Fruit fly (Drosophila melanogaster) whole organism, embryonic: ENCODE measurements around the gene Acn.

ENCODE experiments used
- Antp ChIP-seq: fragments of 200-800 bp; sonication (Bioruptor generic); optimal IDR thresholded peaks from 3 replicates; lab custom pipeline; 2016; ENCODE audit warnings: missing biosample characterization, missing genetic modification characterization
- Atf6 ChIP-seq: fragments of 200-800 bp; sonication (Bioruptor generic); IDR thresholded peaks from 2 replicates; pipeline ENCODE4 v1.3.6; 2022; ENCODE audit warnings: missing biosample characterization, missing genetic modification characterization
- BtbVII ChIP-seq: fragments of 200-800 bp; sonication (Bioruptor generic); optimal IDR thresholded peaks from 3 replicates; lab custom pipeline; 2017; ENCODE audit warnings: missing biosample characterization, mild to moderate bottlenecking, missing genetic modification characterization
- CG10959 ChIP-seq: fragments of 200-800 bp; sonication (Bioruptor generic); IDR thresholded peaks from 2 replicates; pipeline ENCODE4 v1.3.6; 2022; ENCODE audit warnings: missing biosample characterization, missing genetic modification characterization
- CG11456 ChIP-seq: fragments of 200-800 bp; sonication (Bioruptor generic); IDR thresholded peaks from 3 replicates; pipeline ENCODE4 v1.3.6; 2022; ENCODE audit warnings: missing biosample characterization, missing genetic modification characterization
- CG11504 ChIP-seq: fragments of 200-800 bp; sonication (Bioruptor generic); optimal IDR thresholded peaks from 3 replicates; lab custom pipeline; 2019; ENCODE audit warnings: missing biosample characterization, mild to moderate bottlenecking, missing genetic modification characterization, moderate library complexity
- CG11723 ChIP-seq: fragments of 200-800 bp; sonication (Bioruptor generic); optimal IDR thresholded peaks from 2 replicates; lab custom pipeline; 2017; ENCODE audit warnings: missing biosample characterization, mild to moderate bottlenecking, missing genetic modification characterization
- CG12391 ChIP-seq: fragments of 200-800 bp; sonication (Bioruptor generic); optimal IDR thresholded peaks from 3 replicates; lab custom pipeline; 2018; ENCODE audit warnings: missing biosample characterization, mild to moderate bottlenecking, missing genetic modification characterization, moderate library complexity
- CG13624 ChIP-seq: fragments of 200-800 bp; sonication (Bioruptor generic); optimal IDR thresholded peaks from 2 replicates; lab custom pipeline; 2016; ENCODE audit warnings: missing biosample characterization, missing genetic modification characterization
- CG14860 ChIP-seq: fragments of 200-800 bp; sonication (Bioruptor generic); IDR thresholded peaks from 3 replicates; pipeline ENCODE4 v1.3.6; 2022; ENCODE audit warnings: missing biosample characterization, missing genetic modification characterization; ENCODE audit not compliant: partially characterized antibody
- CG16863 ChIP-seq: fragments of 200-800 bp; sonication (Bioruptor generic); optimal IDR thresholded peaks from 3 replicates; lab custom pipeline; 2016; ENCODE audit warnings: missing biosample characterization, missing genetic modification characterization
- CG31441 ChIP-seq: fragments of 200-800 bp; sonication (Bioruptor generic); IDR thresholded peaks from 2 replicates; pipeline ENCODE4 v1.3.6; 2022; ENCODE audit warnings: missing biosample characterization, missing genetic modification characterization
- CG32772 ChIP-seq: fragments of 200-800 bp; sonication (Bioruptor generic); IDR thresholded peaks from 2 replicates; pipeline ENCODE4 v1.3.6; 2022; ENCODE audit warnings: missing biosample characterization, missing genetic modification characterization
- CG33557 ChIP-seq: fragments of 200-800 bp; sonication (Bioruptor generic); optimal IDR thresholded peaks from 2 replicates; lab custom pipeline; 2019; ENCODE audit warnings: missing biosample characterization, mild to moderate bottlenecking, missing genetic modification characterization, moderate library complexity
- CG34224 ChIP-seq: fragments of 200-800 bp; sonication (Bioruptor generic); IDR thresholded peaks from 3 replicates; pipeline ENCODE4 v1.3.6; 2022; ENCODE audit warnings: missing biosample characterization, missing genetic modification characterization; ENCODE audit not compliant: partially characterized antibody
- CG3847 ChIP-seq: fragments of 200-800 bp; sonication (Bioruptor generic); IDR thresholded peaks from 2 replicates; pipeline ENCODE4 v1.3.6; 2022; ENCODE audit warnings: missing biosample characterization, missing genetic modification characterization
- CG4360 ChIP-seq: fragments of 200-800 bp; sonication (Bioruptor generic); IDR thresholded peaks from 2 replicates; pipeline ENCODE4 v1.3.6; 2022; ENCODE audit warnings: missing biosample characterization, missing genetic modification characterization
- CG4424 ChIP-seq: fragments of 200-800 bp; sonication (Bioruptor generic); optimal IDR thresholded peaks from 3 replicates; lab custom pipeline; 2016; ENCODE audit warnings: missing biosample characterization, missing genetic modification characterization
- CG8388 ChIP-seq: fragments of 200-800 bp; sonication (Bioruptor generic); optimal IDR thresholded peaks from 2 replicates; lab custom pipeline; 2019; ENCODE audit warnings: missing biosample characterization, mild to moderate bottlenecking, missing genetic modification characterization, moderate library complexity
- CG8944 ChIP-seq: fragments of 200-800 bp; sonication (Bioruptor generic); optimal IDR thresholded peaks from 3 replicates; lab custom pipeline; 2016; ENCODE audit warnings: missing biosample characterization, missing genetic modification characterization
- CG9437 ChIP-seq: fragments of 200-800 bp; sonication (Bioruptor generic); optimal IDR thresholded peaks from 2 replicates; lab custom pipeline; 2018; ENCODE audit warnings: missing biosample characterization, mild to moderate bottlenecking, missing genetic modification characterization
- D19A ChIP-seq: fragments of 200-800 bp; optimal IDR thresholded peaks from 3 replicates; lab custom pipeline; 2019; ENCODE audit warnings: missing biosample characterization, mild to moderate bottlenecking, missing genetic modification characterization, moderate library complexity
- Dek ChIP-seq: fragments of 200-800 bp; sonication (Bioruptor generic); optimal IDR thresholded peaks from 3 replicates; lab custom pipeline; 2019; ENCODE audit warnings: missing biosample characterization, mild to moderate bottlenecking, missing genetic modification characterization, moderate library complexity
- Doc2 ChIP-seq: fragments of 200-800 bp; sonication (Bioruptor generic); IDR thresholded peaks from 2 replicates; pipeline ENCODE4 v1.3.6; 2022; ENCODE audit warnings: missing biosample characterization, missing genetic modification characterization
- Ets65A ChIP-seq: fragments of 200-800 bp; sonication (Bioruptor generic); peaks from one replicate; lab custom pipeline; 2016; ENCODE audit warnings: missing biosample characterization, missing genetic modification characterization
- H2.0 ChIP-seq: fragments of 200-800 bp; sonication (Bioruptor generic); IDR thresholded peaks from 2 replicates; pipeline ENCODE4 v1.3.6; 2022; ENCODE audit warnings: missing biosample characterization, missing genetic modification characterization
- HLH4C ChIP-seq: fragments of 200-800 bp; sonication (Bioruptor generic); IDR thresholded peaks from 3 replicates; pipeline ENCODE4 v1.3.6; 2022; ENCODE audit warnings: missing biosample characterization, missing genetic modification characterization; ENCODE audit not compliant: partially characterized antibody
- Hr78 ChIP-seq, 2 experiments: fragments of 200-800 bp in 1 of 2; fragments of >200 bp in 1 of 2; sonication (Bioruptor generic) in 1 of 2; optimal IDR thresholded peaks; 2 replicates each; lab custom pipeline; 2017 to 2019; ENCODE audit warnings: missing biosample characterization in 2 of 2, missing genetic modification characterization in 2 of 2, mild to moderate bottlenecking in 1 of 2, moderate library complexity in 1 of 2
- PHDP ChIP-seq: fragments of 200-800 bp; sonication (Bioruptor generic); optimal IDR thresholded peaks from 3 replicates; lab custom pipeline; 2018; ENCODE audit warnings: missing biosample characterization, mild to moderate bottlenecking, missing genetic modification characterization, moderate library complexity
- Six4 ChIP-seq: fragments of 200-800 bp; sonication (Bioruptor generic); optimal IDR thresholded peaks from 2 replicates; lab custom pipeline; 2016; ENCODE audit warnings: missing biosample characterization, missing genetic modification characterization
- TFAM ChIP-seq: fragments of 200-800 bp; sonication (Bioruptor generic); optimal IDR thresholded peaks from 2 replicates; lab custom pipeline; 2017; ENCODE audit warnings: missing biosample characterization, missing genetic modification characterization, inconsistent platforms
- Taf1 ChIP-seq: fragments of 200-800 bp; sonication (Bioruptor generic); IDR thresholded peaks from 2 replicates; pipeline ENCODE4 v1.3.6; 2022; ENCODE audit warnings: missing biosample characterization, missing genetic modification characterization
- Tbp ChIP-seq: fragments of >200 bp; optimal IDR thresholded peaks from 2 replicates; lab custom pipeline; 2018; ENCODE audit warnings: missing biosample characterization, missing genetic modification characterization
- ab ChIP-seq: fragments of 200-800 bp; sonication (Bioruptor generic); optimal IDR thresholded peaks from 2 replicates; lab custom pipeline; 2016; ENCODE audit warnings: missing biosample characterization, missing genetic modification characterization
- abd-A ChIP-seq: fragments of 200-800 bp; sonication (Bioruptor generic); optimal IDR thresholded peaks from 3 replicates; lab custom pipeline; 2019; ENCODE audit warnings: missing biosample characterization, mild to moderate bottlenecking, missing genetic modification characterization, moderate library complexity
- bigmax ChIP-seq: fragments of 200-800 bp; sonication (Bioruptor generic); optimal IDR thresholded peaks from 2 replicates; lab custom pipeline; 2018; ENCODE audit warnings: missing biosample characterization, mild to moderate bottlenecking, missing genetic modification characterization
- dan ChIP-seq: fragments of 200-800 bp; sonication (Bioruptor generic); IDR thresholded peaks from 2 replicates; pipeline ENCODE4 v1.3.6; 2022; ENCODE audit warnings: missing biosample characterization, missing genetic modification characterization
- dmrt11E ChIP-seq: fragments of 200-800 bp; sonication (Bioruptor generic); optimal IDR thresholded peaks from 3 replicates; lab custom pipeline; 2018; ENCODE audit warnings: missing biosample characterization, mild to moderate bottlenecking, missing genetic modification characterization, moderate library complexity
- gcm ChIP-seq: fragments of 200-800 bp; sonication (Bioruptor generic); optimal IDR thresholded peaks from 2 replicates; lab custom pipeline; 2019; ENCODE audit warnings: missing biosample characterization, mild to moderate bottlenecking, missing genetic modification characterization, moderate library complexity
- gcm2 ChIP-seq: fragments of 200-800 bp; sonication (Bioruptor generic); optimal IDR thresholded peaks from 2 replicates; lab custom pipeline; 2016; ENCODE audit warnings: missing biosample characterization, missing genetic modification characterization
- gsb ChIP-seq: fragments of 200-800 bp; sonication (Bioruptor generic); IDR thresholded peaks from 2 replicates; pipeline ENCODE4 v1.3.6; 2022; ENCODE audit warnings: missing biosample characterization, missing genetic modification characterization
- h ChIP-seq: fragments of >200 bp; optimal IDR thresholded peaks from 2 replicates; lab custom pipeline; 2017
- ham ChIP-seq: fragments of 200-800 bp; sonication (Bioruptor generic); IDR thresholded peaks from 2 replicates; pipeline ENCODE4 v1.3.6; 2022; ENCODE audit warnings: missing biosample characterization, missing genetic modification characterization
- org-1 ChIP-seq: fragments of 200-800 bp; sonication (Bioruptor generic); optimal IDR thresholded peaks from 2 replicates; lab custom pipeline; 2017; ENCODE audit warnings: missing biosample characterization, missing genetic modification characterization
- pho ChIP-seq: fragments of 200-800 bp; sonication (Bioruptor generic); optimal IDR thresholded peaks from 2 replicates; lab custom pipeline; 2016; ENCODE audit warnings: missing biosample characterization, missing genetic modification characterization
- sisA ChIP-seq: fragments of 200-800 bp; sonication (Bioruptor generic); IDR thresholded peaks from 2 replicates; pipeline ENCODE4 v1.3.6; 2022; ENCODE audit warnings: missing biosample characterization, missing genetic modification characterization
- sna ChIP-seq: fragments of 200-800 bp; sonication (Bioruptor generic); IDR thresholded peaks from 2 replicates; pipeline ENCODE4 v1.3.6; 2022; ENCODE audit warnings: missing biosample characterization, missing genetic modification characterization; ENCODE audit not compliant: partially characterized antibody
- wor ChIP-seq: fragments of 200-800 bp; sonication (Bioruptor generic); IDR thresholded peaks from 2 replicates; pipeline ENCODE4 v1.3.6; 2022; ENCODE audit warnings: missing biosample characterization, missing genetic modification characterization
- zen ChIP-seq: fragments of 200-800 bp; sonication (Bioruptor generic); optimal IDR thresholded peaks from 3 replicates; lab custom pipeline; 2018; ENCODE audit warnings: missing biosample characterization, mild to moderate bottlenecking, missing genetic modification characterization, moderate library complexity

Acn gene

dm6 chr2L:19021278-19022220, 23.6 kb upstream of the Acn start (continued):
- peak; percentile 86 for TF ChIP-seq CG11504 (tag; lab: Kevin White, UChicago)
- no peak for TF ChIP-seq ab (GFP tag; lab: Kevin White, UChicago)
- peak; percentile 4 for TF ChIP-seq zen (tag; lab: Kevin White, UChicago)
- TF ChIP-seq org-1 (GFP tag; lab: Kevin White, UChicago), result peak; percentile 84
- TF ChIP-seq PHDP (tag; lab: Kevin White, UChicago), result peak; percentile 85
- TF ChIP-seq Ets65A (GFP tag; lab: Kevin White, UChicago), result no peak
- TF ChIP-seq Atf6, result peak; percentile 72
- TF ChIP-seq abd-A (tag; lab: Kevin White, UChicago), result peak; percentile 94
- TF ChIP-seq CG4424 (GFP tag; lab: Kevin White, UChicago), result peak; percentile 54
- TF ChIP-seq Tbp (GFP tag; lab: Kevin White, UChicago), result no peak
- TF ChIP-seq CG3847, result peak; percentile 69
- no peak for TF ChIP-seq CG34224 (GFP tag; lab: Robert Waterston, UW)
- peak; percentile 77 for TF ChIP-seq BtbVII
- TF ChIP-seq h (lab: Kevin White, UChicago), result no peak
- peak; percentile 76 for TF ChIP-seq CG9437
- peak; percentile 82 for TF ChIP-seq D19A
- no peak for TF ChIP-seq CG8944
- peak; percentile 42 for TF ChIP-seq Antp (GFP tag; lab: Kevin White, UChicago)
- no peak for TF ChIP-seq sna (GFP tag; lab: Robert Waterston, UW)
- peak in 1 of 2 experiments; percentile 68 for TF ChIP-seq Hr78 (GFP tag; optimal IDR thresholded peaks at IDR 0.05; lab: Kevin White, UChicago)
- peak; percentile 77 for TF ChIP-seq CG8388
- no peak for TF ChIP-seq CG4360 (GFP tag; lab: Robert Waterston, UW)
- TF ChIP-seq gcm2, result no peak
- TF ChIP-seq CG13624 (GFP tag; lab: Kevin White, UChicago), result peak; percentile 4
- TF ChIP-seq Taf1 (GFP tag; lab: Robert Waterston, UW), result peak; percentile 27; the same call in 1 of the 2 replicates
- no peak for TF ChIP-seq bigmax (GFP tag; lab: Kevin White, UChicago)
- no peak for TF ChIP-seq CG10959
- TF ChIP-seq CG32772 (GFP tag; lab: Robert Waterston, UW), result no peak
- TF ChIP-seq dan (GFP tag; lab: Robert Waterston, UW), result no peak
- TF ChIP-seq H2.0 (GFP tag; lab: Robert Waterston, UW), result no peak; the same call in 1 of the 2 replicates
- TF ChIP-seq ham (GFP tag; lab: Robert Waterston, UW), result no peak
- peak; percentile 37 for TF ChIP-seq CG33557
- peak; percentile 1 for TF ChIP-seq Six4 (GFP tag; lab: Kevin White, UChicago)
- peak; percentile 69 for TF ChIP-seq wor (GFP tag; lab: Robert Waterston, UW)
- peak; percentile 55 for TF ChIP-seq CG11723 (GFP tag; lab: Kevin White, UChicago)
- TF ChIP-seq CG16863 (GFP tag; lab: Kevin White, UChicago), result peak; percentile 28
- no peak for TF ChIP-seq Doc2
- TF ChIP-seq TFAM (GFP tag; lab: Kevin White, UChicago), result no peak
- TF ChIP-seq CG14860 (GFP tag; lab: Robert Waterston, UW), result no peak
- peak; percentile 72 for TF ChIP-seq gcm (GFP tag; lab: Kevin White, UChicago)
- TF ChIP-seq HLH4C (GFP tag; lab: Robert Waterston, UW), result no peak
- peak; percentile 55 for TF ChIP-seq dmrt11E (tag; lab: Kevin White, UChicago)
- peak; percentile 49 for TF ChIP-seq sisA (GFP tag; lab: Robert Waterston, UW)
- TF ChIP-seq CG11456 (GFP tag; lab: Robert Waterston, UW), result peak; percentile 65
- 0 out of 2 replicates have a peak, but pooled peaks have one; percentile 35 for TF ChIP-seq gsb
- TF ChIP-seq pho (GFP tag; lab: Kevin White, UChicago), result peak; percentile 26
- peak; percentile 85 for TF ChIP-seq CG31441
- TF ChIP-seq Dek (tag; lab: Kevin White, UChicago), result peak; percentile 78
- TF ChIP-seq CG12391 (tag; lab: Kevin White, UChicago), result peak; percentile 86
